Fruit fly (Drosophila melanogaster) whole organism, embryonic: ENCODE measurements around the gene CCKLR-17D1.

Experiments
- Abd-B ChIP-seq: fragments of 200-800 bp; sonication (Bioruptor generic); optimal IDR thresholded peaks from 2 replicates; lab custom pipeline; 2018; ENCODE audit warnings: missing biosample characterization, mild to moderate bottlenecking, missing genetic modification characterization, moderate library complexity
- Awh ChIP-seq: fragments of 200-800 bp; sonication (Bioruptor generic); IDR thresholded peaks from 2 replicates; pipeline ENCODE4, ENCODE4 v1.3.6; 2022; ENCODE audit warnings: missing biosample characterization, missing genetic modification characterization
- Blimp-1 ChIP-seq: fragments of 200-800 bp; sonication (Bioruptor generic); optimal IDR thresholded peaks from 3 replicates; lab custom pipeline; 2018; ENCODE audit warnings: missing biosample characterization, missing genetic modification characterization, mild to moderate bottlenecking, moderate library complexity, missing genetic modification reagents
- CG11398 ChIP-seq: fragments of 200-800 bp; sonication (Bioruptor generic); optimal IDR thresholded peaks from 2 replicates; lab custom pipeline; 2016; ENCODE audit warnings: missing biosample characterization, missing genetic modification characterization
- CG11504 ChIP-seq: fragments of 200-800 bp; sonication (Bioruptor generic); optimal IDR thresholded peaks from 3 replicates; lab custom pipeline; 2019; ENCODE audit warnings: missing biosample characterization, mild to moderate bottlenecking, missing genetic modification characterization, moderate library complexity
- CG12155 ChIP-seq: fragments of 200-800 bp; sonication (Bioruptor generic); optimal IDR thresholded peaks from 3 replicates; lab custom pipeline; 2016; ENCODE audit warnings: missing biosample characterization, missing genetic modification characterization
- CG1603 ChIP-seq: fragments of 200-800 bp; sonication (Bioruptor generic); optimal IDR thresholded peaks from 2 replicates; lab custom pipeline; 2019; ENCODE audit warnings: missing biosample characterization, mild to moderate bottlenecking, missing genetic modification characterization, moderate library complexity
- CG17385 ChIP-seq: fragments of 200-800 bp; sonication (Bioruptor generic); optimal IDR thresholded peaks from 3 replicates; lab custom pipeline; 2018; ENCODE audit warnings: missing biosample characterization, mild to moderate bottlenecking, missing genetic modification characterization
- CG31441 ChIP-seq: fragments of 200-800 bp; sonication (Bioruptor generic); IDR thresholded peaks from 2 replicates; pipeline ENCODE4 v1.3.6; 2022; ENCODE audit warnings: missing biosample characterization, missing genetic modification characterization
- CG32772 ChIP-seq: fragments of 200-800 bp; sonication (Bioruptor generic); IDR thresholded peaks from 2 replicates; pipeline ENCODE4 v1.3.6; 2022; ENCODE audit warnings: missing biosample characterization, missing genetic modification characterization
- CG6689 ChIP-seq: fragments of 200-800 bp; sonication (Bioruptor generic); IDR thresholded peaks from 2 replicates; pipeline ENCODE4 v1.3.6; 2022; ENCODE audit warnings: missing biosample characterization, missing genetic modification characterization
- CG6854 ChIP-seq: fragments of 200-800 bp; sonication (Bioruptor generic); optimal IDR thresholded peaks from 3 replicates; lab custom pipeline; 2017; ENCODE audit warnings: missing biosample characterization, mild to moderate bottlenecking, missing genetic modification characterization
- CG8290 ChIP-seq, 3 experiments: fragments of 200-800 bp; sonication (Bioruptor generic); optimal IDR thresholded peaks; 2 replicates each; lab custom pipeline; 2016 to 2019; ENCODE audit warnings: missing biosample characterization in 3 of 3, missing genetic modification characterization in 3 of 3, mild to moderate bottlenecking in 2 of 3, moderate library complexity in 1 of 3
- Dref ChIP-seq: fragments of 200-800 bp; sonication (Bioruptor generic); IDR thresholded peaks from 2 replicates; pipeline ENCODE4 v1.3.6; 2022; ENCODE audit warnings: missing biosample characterization, missing genetic modification characterization
- Drgx ChIP-seq: fragments of 200-800 bp; sonication (Bioruptor generic); IDR thresholded peaks from 2 replicates; pipeline ENCODE4 v1.3.6; 2022; ENCODE audit warnings: missing biosample characterization, missing genetic modification characterization
- Ets65A ChIP-seq: fragments of 200-800 bp; sonication (Bioruptor generic); peaks from one replicate; lab custom pipeline; 2016; ENCODE audit warnings: missing biosample characterization, missing genetic modification characterization
- HLH3B ChIP-seq: fragments of 200-800 bp; sonication (Bioruptor generic); IDR thresholded peaks from 2 replicates; pipeline ENCODE4 v1.3.6; 2022; ENCODE audit warnings: missing biosample characterization, missing genetic modification characterization
- HLH4C ChIP-seq: fragments of 200-800 bp; sonication (Bioruptor generic); IDR thresholded peaks from 3 replicates; pipeline ENCODE4 v1.3.6; 2022; ENCODE audit warnings: missing biosample characterization, missing genetic modification characterization; ENCODE audit not compliant: partially characterized antibody
- HLHmδ ChIP-seq: fragments of 200-800 bp; sonication (Bioruptor generic); optimal IDR thresholded peaks from 2 replicates; lab custom pipeline; 2018; ENCODE audit warnings: missing biosample characterization, mild to moderate bottlenecking, missing genetic modification characterization, moderate library complexity
- Kr ChIP-seq: fragments of 200-800 bp; sonication (Bioruptor generic); optimal IDR thresholded peaks from 2 replicates; lab custom pipeline; 2017; ENCODE audit warnings: missing biosample characterization, mild to moderate bottlenecking, missing genetic modification characterization
- Med ChIP-seq: fragments of 200-800 bp; sonication (Bioruptor generic); peaks from one replicate; lab custom pipeline; 2016; ENCODE audit warnings: missing biosample characterization, missing genetic modification characterization, mild to moderate bottlenecking, inconsistent platforms, moderate library complexity
- Ptx1 ChIP-seq: fragments of 200-800 bp; sonication (Bioruptor generic); IDR thresholded peaks from 2 replicates; pipeline ENCODE4 v1.3.6; 2022; ENCODE audit warnings: missing biosample characterization, missing genetic modification characterization
- Sox102F ChIP-seq: fragments of 200-800 bp; sonication (Bioruptor generic); optimal IDR thresholded peaks from 2 replicates; lab custom pipeline; 2018; ENCODE audit warnings: missing biosample characterization, mild to moderate bottlenecking, missing genetic modification characterization, moderate library complexity
- Spps ChIP-seq: fragments of 200-800 bp; sonication (Bioruptor generic); optimal IDR thresholded peaks from 2 replicates; lab custom pipeline; 2018; ENCODE audit warnings: missing biosample characterization, mild to moderate bottlenecking, missing genetic modification characterization
- ara ChIP-seq: fragments of 200-800 bp; sonication (Bioruptor generic); IDR thresholded peaks from 2 replicates; pipeline ENCODE4 v1.3.6; 2022; ENCODE audit warnings: missing biosample characterization, missing genetic modification characterization
- ash1 ChIP-seq: fragments of 200-800 bp; sonication (Bioruptor generic); optimal IDR thresholded peaks from 2 replicates; lab custom pipeline; 2018; ENCODE audit warnings: missing biosample characterization, mild to moderate bottlenecking, missing genetic modification characterization
- bowl ChIP-seq: fragments of 200-800 bp; sonication (Bioruptor generic); IDR thresholded peaks from 2 replicates; pipeline ENCODE4 v1.3.6; 2022; ENCODE audit warnings: missing biosample characterization, missing genetic modification characterization
- bsh ChIP-seq, 2 experiments: fragments of 200-800 bp; sonication (Bioruptor generic); optimal IDR thresholded peaks; 2 replicates each; lab custom pipeline; 2017 to 2018; ENCODE audit warnings: mild to moderate bottlenecking in 2 of 2, missing biosample characterization in 2 of 2, missing genetic modification characterization in 2 of 2, moderate library complexity in 1 of 2
- ci ChIP-seq: fragments of 200-800 bp; sonication (Bioruptor generic); IDR thresholded peaks from 3 replicates; pipeline ENCODE4 v1.3.6; 2022; ENCODE audit warnings: missing biosample characterization, missing genetic modification characterization
- crol ChIP-seq: fragments of 200-800 bp; sonication (Bioruptor generic); IDR thresholded peaks from 2 replicates; pipeline ENCODE4 v1.3.6; 2022; ENCODE audit warnings: missing biosample characterization, missing genetic modification characterization
- crp ChIP-seq, 2 experiments: fragments of 200-800 bp; sonication (Bioruptor generic); optimal IDR thresholded peaks; 2 replicates in 1 of 2; 3 replicates in 1 of 2; lab custom pipeline; 2017; ENCODE audit warnings: missing biosample characterization in 2 of 2, missing genetic modification characterization in 2 of 2, mild to moderate bottlenecking in 1 of 2, moderate library complexity in 1 of 2
- dmrt99B ChIP-seq: fragments of 200-800 bp; sonication (Bioruptor generic); optimal IDR thresholded peaks from 2 replicates; lab custom pipeline; 2018; ENCODE audit warnings: missing biosample characterization, mild to moderate bottlenecking, missing genetic modification characterization, moderate library complexity
- fd96Cb ChIP-seq: fragments of 200-800 bp; sonication (Bioruptor generic); optimal IDR thresholded peaks from 2 replicates; lab custom pipeline; 2018; ENCODE audit warnings: missing biosample characterization, mild to moderate bottlenecking, missing genetic modification characterization, moderate library complexity
- hbn ChIP-seq: fragments of 200-800 bp; sonication (Bioruptor generic); IDR thresholded peaks from 2 replicates; pipeline ENCODE4 v1.3.6; 2022; ENCODE audit warnings: missing biosample characterization, missing genetic modification characterization; ENCODE audit not compliant: partially characterized antibody
- jumu ChIP-seq: fragments of 200-800 bp; sonication (Bioruptor generic); optimal IDR thresholded peaks from 3 replicates; lab custom pipeline; 2016; ENCODE audit warnings: missing biosample characterization, missing genetic modification characterization
- sens ChIP-seq: fragments of 200-800 bp; sonication (Bioruptor generic); peaks from one replicate; lab custom pipeline; 2016; ENCODE audit warnings: missing biosample characterization, missing genetic modification characterization
- shn ChIP-seq: fragments of 200-800 bp; sonication (Bioruptor generic); optimal IDR thresholded peaks from 3 replicates; lab custom pipeline; 2016; ENCODE audit warnings: missing biosample characterization, missing genetic modification characterization
- sisA ChIP-seq: fragments of 200-800 bp; sonication (Bioruptor generic); IDR thresholded peaks from 2 replicates; pipeline ENCODE4 v1.3.6; 2022; ENCODE audit warnings: missing biosample characterization, missing genetic modification characterization
- sob ChIP-seq: fragments of 200-800 bp; sonication (Bioruptor generic); IDR thresholded peaks from 2 replicates; pipeline ENCODE4 v1.3.6; 2022; ENCODE audit warnings: missing biosample characterization, missing genetic modification characterization
- sr ChIP-seq: fragments of 200-800 bp; sonication (Bioruptor generic); IDR thresholded peaks from 3 replicates; pipeline ENCODE4 v1.3.6; 2022; ENCODE audit warnings: missing biosample characterization, missing genetic modification characterization
- vfl ChIP-seq: fragments of 200-800 bp; sonication (Bioruptor generic); optimal IDR thresholded peaks from 2 replicates; lab custom pipeline; 2016; ENCODE audit warnings: missing biosample characterization, missing genetic modification characterization
- vvl ChIP-seq: fragments of 200-800 bp; sonication (Bioruptor generic); IDR thresholded peaks from 2 replicates; pipeline ENCODE4 v1.3.6; 2022; ENCODE audit warnings: missing biosample characterization, missing genetic modification characterization

CCKLR-17D1 gene

dm6 chrX:18682815-18683214 is 43.6 kb downstream of the CCKLR-17D1 start:
- TF ChIP-seq CG6854 (no peak), Ets65A (GFP tag; lab: Kevin White, UChicago) (peak; percentile 48)

- peak; percentile 11 for TF ChIP-seq sens (GFP tag; lab: Kevin White, UChicago)
- TF ChIP-seq vfl (GFP tag; lab: Kevin White, UChicago), result no peak
- TF ChIP-seq CG11398 (GFP tag; lab: Kevin White, UChicago), result no peak
- no peak for TF ChIP-seq jumu (GFP tag; lab: Kevin White, UChicago)
- no peak for TF ChIP-seq ash1 (GFP tag; lab: Kevin White, UChicago)
- TF ChIP-seq sob (GFP tag; lab: Robert Waterston, UW), result no peak
Observed at dm6 chrX:18681410-18681809, 45.0 kb downstream of the CCKLR-17D1 start.

- peak in 1 of 2 experiments; percentile 24 for TF ChIP-seq bsh (GFP tag; optimal IDR thresholded peaks at IDR 0.05; lab: Kevin White, UChicago)
- peak; percentile 42 for TF ChIP-seq CG6689
- peak; percentile 19 for TF ChIP-seq Blimp-1
- TF ChIP-seq Drgx (GFP tag; lab: Robert Waterston, UW), result peak; percentile 81
- peak; percentile 62; the same call in 1 of the 2 replicates for TF ChIP-seq vvl (GFP tag; lab: Robert Waterston, UW)
- TF ChIP-seq bowl (GFP tag; lab: Robert Waterston, UW), result no peak
- peak; percentile 52 for TF ChIP-seq ara (GFP tag; lab: Robert Waterston, UW)
- no peak for TF ChIP-seq Kr (GFP tag; lab: Kevin White, UChicago)
- TF ChIP-seq CG32772 (GFP tag; lab: Robert Waterston, UW), result no peak
- TF ChIP-seq Sox102F (GFP tag; lab: Kevin White, UChicago), result peak; percentile 54
- no peak for TF ChIP-seq HLHmδ (GFP tag; lab: Kevin White, UChicago)
- TF ChIP-seq HLH3B (GFP tag; lab: Robert Waterston, UW), result 0 out of 2 replicates have a peak, but pooled peaks have one; percentile 10
- TF ChIP-seq Med (GFP tag; lab: Kevin White, UChicago), result peak; percentile 60
- TF ChIP-seq dmrt99B (tag; lab: Kevin White, UChicago), result peak; percentile 2
- no peak for TF ChIP-seq CG8290 (GFP tag; optimal IDR thresholded peaks at IDR 0.05; lab: Kevin White, UChicago)
- peak in 1 of 2 experiments; percentile 13 for TF ChIP-seq CG8290 (tag; optimal IDR thresholded peaks at IDR 0.05; lab: Kevin White, UChicago)
- TF ChIP-seq shn (GFP tag; lab: Kevin White, UChicago), result no peak
- TF ChIP-seq ci (GFP tag; lab: Robert Waterston, UW), result peak; percentile 70
- TF ChIP-seq sens (GFP tag; lab: Kevin White, UChicago), result peak; percentile 69
- TF ChIP-seq hbn (GFP tag; lab: Robert Waterston, UW), result no peak
- TF ChIP-seq CG1603 (tag; lab: Kevin White, UChicago), result peak; percentile 46
- TF ChIP-seq Awh (GFP tag; lab: Robert Waterston, UW), result peak; percentile 40; the same call in 1 of the 2 replicates
- TF ChIP-seq CG31441, result 0 out of 2 replicates have a peak, but pooled peaks have one; percentile 15
- peak; percentile 23 for TF ChIP-seq CG11504 (tag; lab: Kevin White, UChicago)
- TF ChIP-seq fd96Cb (tag; lab: Kevin White, UChicago), result peak; percentile 13
- peak; percentile 18; the same call in 1 of the 2 replicates for TF ChIP-seq Ptx1 (GFP tag; lab: Robert Waterston, UW)
- peak; percentile 15; the same call in 1 of the 2 replicates for TF ChIP-seq sisA (GFP tag; lab: Robert Waterston, UW)
Observed at dm6 chrX:18678876-18679275, 47.5 kb downstream of the CCKLR-17D1 start.

- no peak for TF ChIP-seq Spps
- no peak for TF ChIP-seq CG17385
- no peak for TF ChIP-seq Dref
- TF ChIP-seq sr (GFP tag; lab: Robert Waterston, UW), result 0 out of 3 replicates have a peak, but pooled peaks have one; percentile 39
- TF ChIP-seq Blimp-1, result peak; percentile 17
- TF ChIP-seq crp (GFP tag; optimal IDR thresholded peaks at IDR 0.05; lab: Kevin White, UChicago), result no peak
- no peak for TF ChIP-seq Abd-B
- no peak for TF ChIP-seq CG12155 (GFP tag; lab: Kevin White, UChicago)
- no peak for TF ChIP-seq HLH4C
- TF ChIP-seq crol (GFP tag; lab: Robert Waterston, UW), result peak; percentile 88
Observed at dm6 chrX:18676756-18677155, 49.6 kb downstream of the CCKLR-17D1 start.
